Worm (Caenorhabditis elegans) whole organism, late embryonic: Measurements from ENCODE around the gene eat-20.
A peak's percentile ranks its signal among the peaks of the same experiment; 100 is the strongest.

Experiments used
- C08G9.2 ChIP-seq: sonication (generic microtip); optimal IDR thresholded peaks from 2 replicates; lab custom pipeline; 2016; ENCODE audit warnings: mild to moderate bottlenecking, missing genetic modification characterization, moderate library complexity, missing compliant biosample characterization
- C38D4.7 ChIP-seq: fragments of 200-800 bp; sonication (Bioruptor generic); optimal IDR thresholded peaks from 2 replicates; lab custom pipeline; 2018; ENCODE audit warnings: mild to moderate bottlenecking, missing genetic modification characterization, moderate library complexity, missing compliant biosample characterization
- T23F11.4 ChIP-seq: fragments of 200-800 bp; sonication (Bioruptor generic); optimal IDR thresholded peaks from 2 replicates; lab custom pipeline; 2018; ENCODE audit warnings: mild to moderate bottlenecking, missing genetic modification characterization, missing compliant biosample characterization
- ama-1 ChIP-seq: fragments of 150-350 bp; optimal IDR thresholded peaks from 2 replicates; lab custom pipeline; 2014
- ceh-18 ChIP-seq: sonication (generic microtip); optimal IDR thresholded peaks from 2 replicates; lab custom pipeline; 2016; ENCODE audit warnings: missing genetic modification characterization, missing compliant biosample characterization
- ceh-19 ChIP-seq: fragments of 200-800 bp; sonication (Bioruptor generic); optimal IDR thresholded peaks from 2 replicates; lab custom pipeline; 2018; ENCODE audit warnings: mild to moderate bottlenecking, missing genetic modification characterization, missing compliant biosample characterization
- ceh-2 ChIP-seq: sonication (generic microtip); optimal IDR thresholded peaks from 2 replicates; lab custom pipeline; 2016; ENCODE audit warnings: missing genotype, missing genetic modification characterization, missing compliant biosample characterization
- ceh-22 ChIP-seq: sonication (generic microtip); optimal IDR thresholded peaks from 2 replicates; lab custom pipeline; 2017; ENCODE audit warnings: missing biosample characterization, missing genetic modification characterization
- ceh-24 ChIP-seq: sonication (generic microtip); optimal IDR thresholded peaks from 2 replicates; lab custom pipeline; 2016; ENCODE audit warnings: mild to moderate bottlenecking, missing genetic modification characterization, missing compliant biosample characterization
- ceh-30 ChIP-seq: fragments of 150-350 bp; optimal IDR thresholded peaks from 2 replicates; lab custom pipeline; 2014; ENCODE audit warnings: missing biosample characterization, missing genetic modification characterization
- ceh-34 ChIP-seq: sonication (generic microtip); optimal IDR thresholded peaks from 2 replicates; lab custom pipeline; 2016; ENCODE audit warnings: mild to moderate bottlenecking, missing genetic modification characterization, missing compliant biosample characterization
- ceh-45 ChIP-seq: fragments of 200-800 bp; sonication (Bioruptor generic); IDR thresholded peaks from 2 replicates; pipeline ENCODE4 v1.3.6; 2022; ENCODE audit warnings: missing genetic modification reagents, missing genetic modification characterization, missing compliant biosample characterization
- ceh-48 ChIP-seq: sonication (generic microtip); optimal IDR thresholded peaks from 2 replicates; lab custom pipeline; 2016; ENCODE audit warnings: missing genetic modification characterization, inconsistent platforms, missing compliant biosample characterization
- ceh-6 ChIP-seq: fragments of 200-800 bp; sonication (Bioruptor generic); optimal IDR thresholded peaks from 2 replicates; lab custom pipeline; 2018; ENCODE audit warnings: mild to moderate bottlenecking, missing genetic modification characterization, missing compliant biosample characterization
- ceh-9 ChIP-seq: sonication (generic microtip); optimal IDR thresholded peaks from 2 replicates; lab custom pipeline; 2016; ENCODE audit warnings: mild to moderate bottlenecking, missing genetic modification characterization, inconsistent platforms, missing compliant biosample characterization
- dmd-4 ChIP-seq: sonication (generic microtip); optimal IDR thresholded peaks from 2 replicates; lab custom pipeline; 2016; ENCODE audit warnings: borderline replicate concordance, missing genetic modification characterization, missing compliant biosample characterization
- elt-2 ChIP-seq: sonication (generic microtip); optimal IDR thresholded peaks from 2 replicates; lab custom pipeline; 2016; ENCODE audit warnings: missing genetic modification reagents, missing genetic modification characterization, missing compliant biosample characterization
- elt-4 ChIP-seq: sonication (generic microtip); optimal IDR thresholded peaks from 2 replicates; lab custom pipeline; 2016; ENCODE audit warnings: missing genetic modification characterization, missing compliant biosample characterization
- eyg-1 ChIP-seq: sonication (generic microtip); optimal IDR thresholded peaks from 2 replicates; lab custom pipeline; 2016; ENCODE audit warnings: missing genotype, missing genetic modification characterization, missing compliant biosample characterization
- fax-1 ChIP-seq: sonication (generic microtip); optimal IDR thresholded peaks from 2 replicates; lab custom pipeline; 2016; ENCODE audit warnings: missing genotype, missing genetic modification characterization, missing compliant biosample characterization
- fkh-6 ChIP-seq: sonication (generic microtip); optimal IDR thresholded peaks from 2 replicates; lab custom pipeline; 2016; ENCODE audit warnings: missing genetic modification characterization, missing compliant biosample characterization
- hlh-13 ChIP-seq: fragments of 200-800 bp; sonication (Bioruptor generic); optimal IDR thresholded peaks from 2 replicates; lab custom pipeline; 2018; ENCODE audit warnings: mild to moderate bottlenecking, missing genetic modification characterization, missing compliant biosample characterization
- hlh-15 ChIP-seq: sonication (generic microtip); optimal IDR thresholded peaks from 2 replicates; lab custom pipeline; 2016; ENCODE audit warnings: missing genetic modification characterization, missing compliant biosample characterization
- hlh-30 ChIP-seq: sonication (generic microtip); optimal IDR thresholded peaks from 2 replicates; lab custom pipeline; 2017; ENCODE audit warnings: antibody characterized with exemption, missing genetic modification characterization, missing compliant biosample characterization; ENCODE audit not compliant: insufficient read depth
- hlh-6 ChIP-seq: sonication (generic microtip); optimal IDR thresholded peaks from 2 replicates; lab custom pipeline; 2016; ENCODE audit warnings: missing genotype, missing genetic modification characterization, missing compliant biosample characterization
- hlh-8 ChIP-seq: sonication (generic microtip); optimal IDR thresholded peaks from 2 replicates; lab custom pipeline; 2016; ENCODE audit warnings: missing genotype, missing genetic modification characterization, missing compliant biosample characterization
- lim-6 ChIP-seq: sonication (generic microtip); optimal IDR thresholded peaks from 2 replicates; lab custom pipeline; 2016; ENCODE audit warnings: missing genetic modification characterization, missing compliant biosample characterization
- lin-11 ChIP-seq: fragments of 200-800 bp; sonication (Bioruptor generic); optimal IDR thresholded peaks from 2 replicates; lab custom pipeline; 2018; ENCODE audit warnings: mild to moderate bottlenecking, missing genetic modification characterization, missing compliant biosample characterization
- madf-2 ChIP-seq: sonication (generic microtip); optimal IDR thresholded peaks from 2 replicates; lab custom pipeline; 2017; ENCODE audit warnings: missing genetic modification characterization, missing compliant biosample characterization
- nhr-232 ChIP-seq: sonication (generic microtip); optimal IDR thresholded peaks from 2 replicates; lab custom pipeline; 2016; ENCODE audit warnings: missing genetic modification characterization, missing compliant biosample characterization
- pax-1 ChIP-seq: fragments of 150-350 bp; optimal IDR thresholded peaks from 2 replicates; lab custom pipeline; 2014; ENCODE audit warnings: missing biosample characterization, missing genetic modification characterization
- pha-2 ChIP-seq: sonication (generic microtip); optimal IDR thresholded peaks from 2 replicates; lab custom pipeline; 2017; ENCODE audit warnings: mild to moderate bottlenecking, missing genetic modification characterization, missing compliant biosample characterization
- rnt-1 ChIP-seq: sonication (generic microtip); optimal IDR thresholded peaks from 2 replicates; lab custom pipeline; 2016; ENCODE audit warnings: missing genetic modification characterization, missing compliant biosample characterization
- sdc-2 ChIP-seq: sonication (generic microtip); optimal IDR thresholded peaks from 2 replicates; lab custom pipeline; 2016; ENCODE audit warnings: missing genotype, missing genetic modification characterization, missing compliant biosample characterization
- sox-4 ChIP-seq: sonication (generic microtip); optimal IDR thresholded peaks from 2 replicates; lab custom pipeline; 2017; ENCODE audit warnings: mild to moderate bottlenecking, missing genetic modification characterization, inconsistent platforms, missing compliant biosample characterization
- tbx-7 ChIP-seq: sonication (generic microtip); optimal IDR thresholded peaks from 2 replicates; lab custom pipeline; 2016; ENCODE audit warnings: missing genotype, missing genetic modification characterization, missing compliant biosample characterization
- unc-42 ChIP-seq: sonication (generic microtip); optimal IDR thresholded peaks from 2 replicates; lab custom pipeline; 2016; ENCODE audit warnings: missing genotype, missing genetic modification characterization, missing compliant biosample characterization
- unc-86 ChIP-seq: sonication (generic microtip); optimal IDR thresholded peaks from 2 replicates; lab custom pipeline; 2016; ENCODE audit warnings: missing genetic modification characterization, missing compliant biosample characterization
- zip-5 ChIP-seq: sonication (generic microtip); optimal IDR thresholded peaks from 2 replicates; lab custom pipeline; 2016; ENCODE audit warnings: missing genetic modification characterization, missing compliant biosample characterization
- ztf-16 ChIP-seq: sonication (generic microtip); optimal IDR thresholded peaks from 2 replicates; lab custom pipeline; 2017; ENCODE audit warnings: missing genetic modification characterization, missing compliant biosample characterization

Gene eat-20

ce11 chrX:15539299-15539698, 29.5 kb downstream of the eat-20 start:
- TF ChIP-seq ceh-45 (GFP tag; lab: Robert Waterston, UW) (no peak), C08G9.2 (tag; lab: Kevin White, UChicago) (no peak), ceh-24 (tag; lab: Kevin White, UChicago) (no peak), unc-42 (no peak), elt-4 (no peak)

ce11 chrX:15541437-15541836, 31.6 kb downstream of the eat-20 start:
- TF ChIP-seq tbx-7 (tag; lab: Kevin White, UChicago): no peak
- TF ChIP-seq hlh-6 (tag; lab: Kevin White, UChicago): no peak
- TF ChIP-seq ceh-18 (tag; lab: Kevin White, UChicago): no peak
- TF ChIP-seq rnt-1 (tag; lab: Kevin White, UChicago): no peak
- no peak for TF ChIP-seq C38D4.7 (GFP tag; lab: Kevin White, UChicago)
- TF ChIP-seq ceh-45 (GFP tag; lab: Robert Waterston, UW): no peak
- no peak for TF ChIP-seq eyg-1 (tag; lab: Kevin White, UChicago)
- TF ChIP-seq lin-11 (tag; lab: Kevin White, UChicago): no peak
- no peak for TF ChIP-seq elt-2
- TF ChIP-seq sdc-2 (tag; lab: Kevin White, UChicago): no peak
- no peak for TF ChIP-seq hlh-8 (tag; lab: Kevin White, UChicago)
- no peak for TF ChIP-seq ceh-6
- no peak for TF ChIP-seq unc-86 (tag; lab: Kevin White, UChicago)
- TF ChIP-seq ceh-30 (tag; lab: Kevin White, UChicago): no peak

- no peak for TF ChIP-seq fkh-6 (tag; lab: Kevin White, UChicago)
- TF ChIP-seq lim-6: no peak
- TF ChIP-seq nhr-232 (tag; lab: Kevin White, UChicago): no peak
- TF ChIP-seq ceh-22 (tag; lab: Kevin White, UChicago): no peak
- TF ChIP-seq pax-1 (tag; lab: Kevin White, UChicago): no peak
- no peak for TF ChIP-seq T23F11.4
- TF ChIP-seq dmd-4 (tag; lab: Kevin White, UChicago): no peak
- no peak for TF ChIP-seq zip-5 (tag; lab: Kevin White, UChicago)
- TF ChIP-seq ceh-2: no peak
- no peak for TF ChIP-seq unc-86 (tag; lab: Kevin White, UChicago)
- no peak for TF ChIP-seq ceh-9
- TF ChIP-seq ceh-19 (GFP tag; lab: Kevin White, UChicago): no peak
- no peak for TF ChIP-seq ceh-18 (tag; lab: Kevin White, UChicago)
- TF ChIP-seq elt-2: no peak
- no peak for TF ChIP-seq hlh-6 (tag; lab: Kevin White, UChicago)
- no peak for TF ChIP-seq fax-1
- no peak for TF ChIP-seq ceh-48 (tag; lab: Kevin White, UChicago)
- TF ChIP-seq sox-4 (tag; lab: Kevin White, UChicago): no peak
- TF ChIP-seq hlh-13: no peak
Measured at ce11 chrX:15544671-15545070, 34.9 kb downstream of the eat-20 start.

DNA sequence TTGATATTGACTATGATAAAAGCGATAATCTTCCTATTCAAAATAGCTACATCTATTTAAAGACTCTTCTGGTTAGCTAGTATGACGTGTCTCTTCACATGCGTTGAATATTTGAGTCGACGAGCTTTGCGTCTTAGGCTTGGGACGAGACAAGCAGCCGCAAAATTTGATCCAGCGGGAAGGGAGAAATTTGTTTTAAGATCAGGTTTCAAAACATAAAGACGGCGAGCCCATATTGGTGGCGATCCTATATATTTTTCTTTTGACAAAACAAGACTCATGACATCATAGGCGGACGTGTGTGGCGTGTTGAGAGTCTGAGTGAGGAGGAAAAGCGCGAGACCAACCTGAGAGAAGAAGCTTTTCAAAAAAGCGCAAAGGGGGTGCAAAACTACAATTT, 35.7 kb downstream of the eat-20 start:
- no peak for TF ChIP-seq ztf-16 (tag; lab: Kevin White, UChicago)
- no peak for TF ChIP-seq hlh-30 (tag; lab: Kevin White, UChicago)
- TF ChIP-seq madf-2 (tag; lab: Kevin White, UChicago): no peak
- TF ChIP-seq pha-2 (tag; lab: Kevin White, UChicago): no peak
- TF ChIP-seq ceh-34: peak; percentile 88
- no peak for TF ChIP-seq ceh-30 (tag; lab: Kevin White, UChicago)
- TF ChIP-seq ama-1 (lab: Kevin White, UChicago): no peak
- no peak for TF ChIP-seq hlh-15 (tag; lab: Kevin White, UChicago)
- peak; percentile 75 for TF ChIP-seq ceh-19 (GFP tag; lab: Kevin White, UChicago)
